Fruit fly (Drosophila melanogaster) whole organism, embryonic: Measurements from ENCODE around the gene CG2006.

Experiments used
- Aef1 ChIP-seq: fragments of 200-800 bp; sonication (Bioruptor generic); IDR thresholded peaks from 3 replicates; pipeline ENCODE4 v1.3.6; 2022; ENCODE audit warnings: missing biosample characterization, missing genetic modification characterization
- B-H1 ChIP-seq: fragments of 200-800 bp; sonication (Bioruptor generic); IDR thresholded peaks from 3 replicates; pipeline ENCODE4 v1.3.6; 2022; ENCODE audit warnings: missing biosample characterization, missing genetic modification characterization
- CG10267 ChIP-seq: fragments of 200-800 bp; sonication (Bioruptor generic); optimal IDR thresholded peaks from 2 replicates; lab custom pipeline; 2018; ENCODE audit warnings: missing biosample characterization, mild to moderate bottlenecking, missing genetic modification characterization, moderate library complexity
- CG10274 ChIP-seq: fragments of 200-800 bp; sonication (Bioruptor generic); optimal IDR thresholded peaks from 3 replicates; lab custom pipeline; 2017; ENCODE audit warnings: missing biosample characterization, mild to moderate bottlenecking, missing genetic modification characterization
- CG10565 ChIP-seq: fragments of 200-800 bp; sonication (Bioruptor generic); optimal IDR thresholded peaks from 3 replicates; lab custom pipeline; 2016; ENCODE audit warnings: missing biosample characterization, mild to moderate bottlenecking, missing genetic modification characterization
- CG10979 ChIP-seq: fragments of 200-800 bp; sonication (Bioruptor generic); optimal IDR thresholded peaks from 2 replicates; lab custom pipeline; 2018; ENCODE audit warnings: missing biosample characterization, mild to moderate bottlenecking, missing genetic modification characterization, moderate library complexity
- CG11696 ChIP-seq: fragments of 200-800 bp; sonication (Bioruptor generic); IDR thresholded peaks from 2 replicates; pipeline ENCODE4 v1.3.6; 2022; ENCODE audit warnings: missing biosample characterization, missing genetic modification characterization
- CG12104 ChIP-seq: fragments of 200-800 bp; sonication (Bioruptor generic); optimal IDR thresholded peaks from 3 replicates; lab custom pipeline; 2016; ENCODE audit warnings: missing biosample characterization, missing genetic modification characterization
- CG12391 ChIP-seq: fragments of 200-800 bp; sonication (Bioruptor generic); optimal IDR thresholded peaks from 3 replicates; lab custom pipeline; 2018; ENCODE audit warnings: missing biosample characterization, mild to moderate bottlenecking, missing genetic modification characterization, moderate library complexity
- CG13775 ChIP-seq: fragments of 200-800 bp; sonication (Bioruptor generic); optimal IDR thresholded peaks from 3 replicates; lab custom pipeline; 2017; ENCODE audit warnings: missing biosample characterization, mild to moderate bottlenecking, missing genetic modification characterization
- CG14710 ChIP-seq: fragments of 200-800 bp; sonication (Bioruptor generic); optimal IDR thresholded peaks from 3 replicates; lab custom pipeline; 2019; ENCODE audit warnings: missing biosample characterization, mild to moderate bottlenecking, missing genetic modification characterization, moderate library complexity
- CG15696 ChIP-seq: fragments of 200-800 bp; sonication (Bioruptor generic); optimal IDR thresholded peaks from 2 replicates; lab custom pipeline; 2019; ENCODE audit warnings: missing biosample characterization, mild to moderate bottlenecking, missing genetic modification characterization, moderate library complexity
- CG1603 ChIP-seq: fragments of 200-800 bp; sonication (Bioruptor generic); optimal IDR thresholded peaks from 2 replicates; lab custom pipeline; 2019; ENCODE audit warnings: missing biosample characterization, mild to moderate bottlenecking, missing genetic modification characterization, moderate library complexity
- CG2116 ChIP-seq: fragments of 200-800 bp; sonication (Bioruptor generic); optimal IDR thresholded peaks from 3 replicates; lab custom pipeline; 2018; ENCODE audit warnings: missing biosample characterization, mild to moderate bottlenecking, missing genetic modification characterization
- CG30431 ChIP-seq: fragments of 200-800 bp; sonication (Bioruptor generic); optimal IDR thresholded peaks from 2 replicates; lab custom pipeline; 2017; ENCODE audit warnings: missing biosample characterization, missing genetic modification characterization
- CG31388 ChIP-seq: fragments of 200-800 bp; sonication (Bioruptor generic); optimal IDR thresholded peaks from 2 replicates; lab custom pipeline; 2016; ENCODE audit warnings: missing biosample characterization, missing genetic modification characterization
- CG33213 ChIP-seq: fragments of 200-800 bp; sonication (Bioruptor generic); optimal IDR thresholded peaks from 3 replicates; lab custom pipeline; 2016; ENCODE audit warnings: missing biosample characterization, missing genetic modification characterization
- CG3995 ChIP-seq: fragments of 200-800 bp; sonication (Bioruptor generic); optimal IDR thresholded peaks from 3 replicates; lab custom pipeline; 2016; ENCODE audit warnings: missing biosample characterization, missing genetic modification characterization
- CG4854 ChIP-seq: fragments of 200-800 bp; sonication (Bioruptor generic); optimal IDR thresholded peaks from 2 replicates; lab custom pipeline; 2016; ENCODE audit warnings: missing biosample characterization, missing genetic modification characterization, inconsistent platforms
- CG5245 ChIP-seq: fragments of 200-800 bp; sonication (Bioruptor generic); optimal IDR thresholded peaks from 3 replicates; lab custom pipeline; 2016; ENCODE audit warnings: missing biosample characterization, missing genetic modification characterization
- CG6765 ChIP-seq: fragments of 200-800 bp; sonication (Bioruptor generic); optimal IDR thresholded peaks from 3 replicates; lab custom pipeline; 2017; ENCODE audit warnings: missing biosample characterization, mild to moderate bottlenecking, missing genetic modification characterization
- CG7357 ChIP-seq: fragments of 200-800 bp; sonication (Bioruptor generic); IDR thresholded peaks from 3 replicates; pipeline ENCODE4 v1.3.6; 2022; ENCODE audit warnings: missing biosample characterization, missing genetic modification characterization
- CG8924 ChIP-seq: fragments of 200-800 bp; optimal IDR thresholded peaks from 3 replicates; lab custom pipeline; 2019; ENCODE audit warnings: missing biosample characterization, mild to moderate bottlenecking, missing genetic modification characterization, moderate library complexity
- CG9609 ChIP-seq: fragments of 200-800 bp; sonication (Bioruptor generic); optimal IDR thresholded peaks from 3 replicates; lab custom pipeline; 2016; ENCODE audit warnings: missing biosample characterization, missing genetic modification characterization
- CG9817 ChIP-seq: fragments of 200-800 bp; sonication (Bioruptor generic); optimal IDR thresholded peaks from 2 replicates; lab custom pipeline; 2018; ENCODE audit warnings: missing biosample characterization, mild to moderate bottlenecking, missing genetic modification characterization, moderate library complexity
- D19A ChIP-seq: fragments of 200-800 bp; optimal IDR thresholded peaks from 3 replicates; lab custom pipeline; 2019; ENCODE audit warnings: missing biosample characterization, mild to moderate bottlenecking, missing genetic modification characterization, moderate library complexity
- Eip74EF ChIP-seq, 2 experiments: fragments of 200-800 bp in 1 of 2; fragments of >200 bp in 1 of 2; sonication (Bioruptor generic) in 1 of 2; optimal IDR thresholded peaks; 2 replicates each; lab custom pipeline; 2017 to 2019; ENCODE audit warnings: missing biosample characterization in 2 of 2, missing genetic modification characterization in 2 of 2, mild to moderate bottlenecking in 1 of 2, moderate library complexity in 1 of 2
- Ets97D ChIP-seq: fragments of 200-800 bp; sonication (Bioruptor generic); optimal IDR thresholded peaks from 3 replicates; lab custom pipeline; 2016; ENCODE audit warnings: missing biosample characterization, missing genetic modification characterization
- HLHmδ ChIP-seq: fragments of 200-800 bp; sonication (Bioruptor generic); optimal IDR thresholded peaks from 2 replicates; lab custom pipeline; 2018; ENCODE audit warnings: missing biosample characterization, mild to moderate bottlenecking, missing genetic modification characterization, moderate library complexity
- Hr78 ChIP-seq, 2 experiments: fragments of 200-800 bp in 1 of 2; fragments of >200 bp in 1 of 2; sonication (Bioruptor generic) in 1 of 2; optimal IDR thresholded peaks; 2 replicates each; lab custom pipeline; 2017 to 2019; ENCODE audit warnings: missing biosample characterization in 2 of 2, missing genetic modification characterization in 2 of 2, mild to moderate bottlenecking in 1 of 2, moderate library complexity in 1 of 2
- Lhr ChIP-seq: fragments of 200-800 bp; sonication (Bioruptor generic); optimal IDR thresholded peaks from 3 replicates; lab custom pipeline; 2017; ENCODE audit warnings: mild to moderate bottlenecking, missing biosample characterization, missing genetic modification reagents, missing genetic modification characterization
- Lim3 ChIP-seq: fragments of 200-800 bp; sonication (Bioruptor generic); IDR thresholded peaks from 2 replicates; pipeline ENCODE4 v1.3.6; 2022; ENCODE audit warnings: missing biosample characterization, missing genetic modification characterization
- MBD-R2 ChIP-seq: fragments of 200-800 bp; sonication (Bioruptor generic); IDR thresholded peaks from 2 replicates; pipeline ENCODE4 v1.3.6; 2022; ENCODE audit warnings: missing biosample characterization, missing genetic modification characterization
- Max ChIP-seq: fragments of 200-800 bp; sonication (Bioruptor generic); optimal IDR thresholded peaks from 2 replicates; lab custom pipeline; 2016; ENCODE audit warnings: missing biosample characterization, mild to moderate bottlenecking, missing genetic modification characterization
- NC2α ChIP-seq: fragments of 200-800 bp; sonication (Bioruptor generic); optimal IDR thresholded peaks from 2 replicates; lab custom pipeline; 2016; ENCODE audit warnings: missing biosample characterization, missing genetic modification characterization
- NFAT ChIP-seq: fragments of 200-800 bp; sonication (Bioruptor generic); IDR thresholded peaks from 2 replicates; pipeline ENCODE4 v1.3.6; 2022; ENCODE audit warnings: missing biosample characterization, missing genetic modification characterization
- Ptx1 ChIP-seq: fragments of 200-800 bp; sonication (Bioruptor generic); IDR thresholded peaks from 2 replicates; pipeline ENCODE4 v1.3.6; 2022; ENCODE audit warnings: missing biosample characterization, missing genetic modification characterization
- ase ChIP-seq: fragments of 200-800 bp; sonication (Bioruptor generic); IDR thresholded peaks from 3 replicates; pipeline ENCODE4 v1.3.6; 2022; ENCODE audit warnings: missing biosample characterization, missing genetic modification characterization
- bcd ChIP-seq: fragments of 200-800 bp; sonication (Bioruptor generic); optimal IDR thresholded peaks from 2 replicates; lab custom pipeline; 2017; ENCODE audit warnings: missing biosample characterization, mild to moderate bottlenecking, missing genetic modification characterization
- bigmax ChIP-seq: fragments of 200-800 bp; sonication (Bioruptor generic); optimal IDR thresholded peaks from 2 replicates; lab custom pipeline; 2018; ENCODE audit warnings: missing biosample characterization, mild to moderate bottlenecking, missing genetic modification characterization
- bsh ChIP-seq, 2 experiments: fragments of 200-800 bp; sonication (Bioruptor generic); optimal IDR thresholded peaks; 2 replicates each; lab custom pipeline; 2017 to 2018; ENCODE audit warnings: mild to moderate bottlenecking in 2 of 2, missing biosample characterization in 2 of 2, missing genetic modification characterization in 2 of 2, moderate library complexity in 1 of 2
- fu2 ChIP-seq: fragments of 200-800 bp; sonication (Bioruptor generic); optimal IDR thresholded peaks from 2 replicates; lab custom pipeline; 2016; ENCODE audit warnings: missing biosample characterization, missing genetic modification characterization
- grau ChIP-seq: fragments of 200-800 bp; optimal IDR thresholded peaks from 3 replicates; lab custom pipeline; 2019; ENCODE audit warnings: missing biosample characterization, mild to moderate bottlenecking, missing genetic modification characterization, moderate library complexity
- hth ChIP-seq: fragments of >200 bp; optimal IDR thresholded peaks from 2 replicates; lab custom pipeline; 2017; ENCODE audit warnings: inconsistent platforms
- luna ChIP-seq: fragments of 200-800 bp; sonication (Bioruptor generic); optimal IDR thresholded peaks from 2 replicates; lab custom pipeline; 2016; ENCODE audit warnings: missing biosample characterization, missing genetic modification characterization
- nmo ChIP-seq: fragments of 200-800 bp; sonication (Bioruptor generic); optimal IDR thresholded peaks from 2 replicates; lab custom pipeline; 2018; ENCODE audit warnings: missing biosample characterization, mild to moderate bottlenecking, missing genetic modification characterization, moderate library complexity
- otp ChIP-seq: fragments of 200-800 bp; sonication (Bioruptor generic); IDR thresholded peaks from 3 replicates; pipeline ENCODE4, ENCODE4 v1.3.6; 2022; ENCODE audit warnings: missing biosample characterization, missing genetic modification characterization
- p53 ChIP-seq: fragments of 200-800 bp; sonication (Bioruptor generic); optimal IDR thresholded peaks from 2 replicates; lab custom pipeline; 2016; ENCODE audit warnings: missing biosample characterization, missing genetic modification characterization
- tll ChIP-seq, 2 experiments: fragments of 200-800 bp in 1 of 2; fragments of >200 bp in 1 of 2; sonication (Bioruptor generic) in 1 of 2; optimal IDR thresholded peaks; 2 replicates each; lab custom pipeline; 2017 to 2019; ENCODE audit warnings: missing biosample characterization in 2 of 2, missing genetic modification characterization in 2 of 2, mild to moderate bottlenecking in 1 of 2, moderate library complexity in 1 of 2
- tna ChIP-seq: fragments of 200-800 bp; sonication (Bioruptor generic); IDR thresholded peaks from 2 replicates; pipeline ENCODE4 v1.3.6; 2022; ENCODE audit warnings: missing biosample characterization, missing genetic modification characterization; ENCODE audit not compliant: partially characterized antibody
- yki ChIP-seq: fragments of >200 bp; optimal IDR thresholded peaks from 3 replicates; lab custom pipeline; 2018

Gene CG2006

dm6 chr3R:29522164-29522563, 32.9 kb downstream of the CG2006 start (continued):
- TF ChIP-seq CG15696 (tag; lab: Kevin White, UChicago) (peak; percentile 83), CG2116 (no peak), CG10565 (no peak), CG6765 (GFP tag; lab: Kevin White, UChicago) (no peak), CG7357 (GFP tag; lab: Robert Waterston, UW) (peak; percentile 41; the same call in 1 of the 3 replicates), p53 (GFP tag; lab: Kevin White, UChicago) (no peak), CG9817 (tag; lab: Kevin White, UChicago) (no peak), Ets97D (GFP tag; lab: Kevin White, UChicago) (no peak), CG5245 (peak; percentile 60), yki (lab: Kevin White, UChicago) (no peak), Hr78 (GFP tag; optimal IDR thresholded peaks at IDR 0.05; lab: Kevin White, UChicago) (no peak), luna (GFP tag; lab: Kevin White, UChicago) (no peak), bcd (GFP tag; lab: Kevin White, UChicago) (peak; percentile 29), CG30431 (GFP tag; lab: Kevin White, UChicago) (peak; percentile 30), Lhr (GFP tag; lab: Kevin White, UChicago) (peak; percentile 10), tna (GFP tag; lab: Robert Waterston, UW) (no peak), NFAT (GFP tag; lab: Robert Waterston, UW) (no peak), grau (peak; percentile 48), CG1603 (tag; lab: Kevin White, UChicago) (peak; percentile 64), MBD-R2 (no peak), B-H1 (GFP tag; lab: Robert Waterston, UW) (peak; percentile 24; the same call in 1 of the 3 replicates), HLHmδ (no peak), Eip74EF (GFP tag; optimal IDR thresholded peaks at IDR 0.05; lab: Kevin White, UChicago) (no peak), otp (GFP tag; lab: Robert Waterston, UW) (peak; percentile 67; the same call in 2 of the 3 replicates), CG33213 (no peak), hth (lab: Kevin White, UChicago) (no peak), CG8924 (tag; lab: Kevin White, UChicago) (peak; percentile 59), nmo (peak; percentile 56), CG10267 (tag; lab: Kevin White, UChicago) (peak; percentile 75), NC2α (GFP tag; lab: Kevin White, UChicago) (no peak), CG4854 (GFP tag; lab: Kevin White, UChicago) (no peak), CG10274 (GFP tag; lab: Kevin White, UChicago) (no peak), CG11696 (GFP tag; lab: Robert Waterston, UW) (no peak), Ptx1 (GFP tag; lab: Robert Waterston, UW) (peak; percentile 50; the same call in 1 of the 2 replicates), fu2 (no peak), CG31388 (GFP tag; lab: Kevin White, UChicago) (peak; percentile 36), bsh (GFP tag; optimal IDR thresholded peaks at IDR 0.05; lab: Kevin White, UChicago) (peak in 1 of 2 experiments; percentile 74), CG12104 (GFP tag; lab: Kevin White, UChicago) (peak; percentile 10), tll (GFP tag; optimal IDR thresholded peaks at IDR 0.05; lab: Kevin White, UChicago) (no peak), CG14710 (tag; lab: Kevin White, UChicago) (peak; percentile 76), Lim3 (GFP tag; lab: Robert Waterston, UW) (no peak), D19A (tag; lab: Kevin White, UChicago) (peak; percentile 66), CG13775 (GFP tag; lab: Kevin White, UChicago) (peak; percentile 45), ase (GFP tag; lab: Robert Waterston, UW) (no peak), CG9609 (no peak), CG10979 (peak; percentile 84), CG12391 (tag; lab: Kevin White, UChicago) (peak; percentile 59), bigmax (GFP tag; lab: Kevin White, UChicago) (no peak), Max (GFP tag; lab: Kevin White, UChicago) (peak; percentile 7), Aef1 (GFP tag; lab: Robert Waterston, UW) (no peak), CG3995 (GFP tag; lab: Kevin White, UChicago) (no peak)
